Worm (Caenorhabditis elegans): ENCODE data around the gene rei-1.

- TF ChIP-seq T22C8.4 (GFP tag; IDR thresholded peaks at IDR 0.05) (no peak), ztf-23 (GFP tag; IDR thresholded peaks at IDR 0.05) (no peak), flt-1 (GFP tag; IDR thresholded peaks at IDR 0.05) (no peak), tab-1 (GFP tag; IDR thresholded peaks at IDR 0.05) (no peak), med-1 (GFP tag; optimal IDR thresholded peaks at IDR 0.05; ENCODE audit: insufficient read depth) (no peak), ztf-29 (GFP tag; IDR thresholded peaks at IDR 0.05) (no peak), cog-1 (tag; optimal IDR thresholded peaks at IDR 0.05) (no peak), ref-1 (GFP tag; conservative IDR thresholded peaks at IDR 0.05) (no peak)
Observed at ce11 chrIII:4131814-4132555, 34.0 kb upstream of the rei-1 start.

All from whole organism, midembryonic.